Worm (Caenorhabditis elegans) whole organism, L1 larva: ENCODE data around the gene ostb-1.

Experiments
- C04F5.9 ChIP-seq: sonication (generic microtip); optimal IDR thresholded peaks from 2 replicates; lab custom pipeline; 2016; ENCODE audit warnings: missing genetic modification characterization, missing compliant biosample characterization
- C34B4.2 ChIP-seq: sonication (generic microtip); optimal IDR thresholded peaks from 2 replicates; lab custom pipeline; 2017; ENCODE audit warnings: mild to moderate bottlenecking, missing genetic modification characterization, missing compliant biosample characterization
- Y116A8C.19 ChIP-seq: sonication (generic microtip); optimal IDR thresholded peaks from 2 replicates; lab custom pipeline; 2016; ENCODE audit warnings: missing compliant biosample characterization, missing genetic modification characterization, borderline replicate concordance
- alr-1 ChIP-seq: fragments of 200-800 bp; sonication (Bioruptor generic); optimal IDR thresholded peaks from 2 replicates; lab custom pipeline; 2018; ENCODE audit warnings: borderline replicate concordance, mild to moderate bottlenecking, missing genetic modification characterization, missing compliant biosample characterization
- aly-2 ChIP-seq: fragments of 150-350 bp; optimal IDR thresholded peaks from 2 replicates; lab custom pipeline; 2014; ENCODE audit warnings: missing biosample characterization, missing genetic modification characterization
- ceh-63 ChIP-seq: fragments of 200-800 bp; sonication (Bioruptor generic); optimal IDR thresholded peaks from 2 replicates; lab custom pipeline; 2018; ENCODE audit warnings: mild to moderate bottlenecking, missing genetic modification characterization, missing compliant biosample characterization
- ceh-88 ChIP-seq: fragments of 200-800 bp; sonication (Bioruptor generic); IDR thresholded peaks from 2 replicates; pipeline ENCODE4 v1.3.6; 2022; ENCODE audit warnings: missing genetic modification characterization, missing compliant biosample characterization
- ceh-90 ChIP-seq: sonication (generic microtip); optimal IDR thresholded peaks from 2 replicates; lab custom pipeline; 2016; ENCODE audit warnings: missing genetic modification characterization, missing compliant biosample characterization
- ces-1 ChIP-seq: fragments of 150-350 bp; optimal IDR thresholded peaks from 2 replicates; lab custom pipeline; 2014; ENCODE audit warnings: missing biosample characterization, missing genetic modification reagents, missing genetic modification characterization
- dsc-1 ChIP-seq: sonication (generic microtip); optimal IDR thresholded peaks from 2 replicates; lab custom pipeline; 2016; ENCODE audit warnings: mild to moderate bottlenecking, missing genetic modification characterization, missing compliant biosample characterization
- efl-1 ChIP-seq, 4 experiments: fragments of 150-350 bp; optimal IDR thresholded peaks in 3 of 4; peaks in 1 of 4; 1 replicate in 1 of 4; 2 replicates in 3 of 4; lab custom pipeline; 2014; ENCODE audit warnings: missing biosample characterization in 2 of 4, missing genetic modification characterization in 2 of 4, missing genetic modification reagents in 2 of 4
- egl-13 ChIP-seq: sonication (generic microtip); optimal IDR thresholded peaks from 2 replicates; lab custom pipeline; 2016; ENCODE audit warnings: missing genotype, missing genetic modification reagents, missing genetic modification characterization, missing compliant biosample characterization
- elt-2 ChIP-seq: sonication (generic microtip); optimal IDR thresholded peaks from 2 replicates; lab custom pipeline; 2016; ENCODE audit warnings: missing genetic modification characterization, mild to moderate bottlenecking, inconsistent platforms, missing compliant biosample characterization, missing genetic modification reagents
- ets-5 ChIP-seq: fragments of 200-800 bp; sonication (Bioruptor generic); IDR thresholded peaks from 2 replicates; pipeline ENCODE4 v1.3.6; 2022; ENCODE audit warnings: missing genetic modification characterization, missing compliant biosample characterization
- fkh-8 ChIP-seq: sonication (generic microtip); optimal IDR thresholded peaks from 2 replicates; lab custom pipeline; 2016; ENCODE audit warnings: mild to moderate bottlenecking, missing genetic modification characterization, missing compliant biosample characterization
- hlh-4 ChIP-seq: sonication (generic microtip); optimal IDR thresholded peaks from 2 replicates; lab custom pipeline; 2016; ENCODE audit warnings: mild to moderate bottlenecking, missing genetic modification characterization, missing compliant biosample characterization
- irx-1 ChIP-seq: sonication (generic microtip); optimal IDR thresholded peaks from 2 replicates; lab custom pipeline; 2016; ENCODE audit warnings: missing genetic modification characterization, missing compliant biosample characterization
- lin-14 ChIP-seq: fragments of 200-800 bp; sonication (Bioruptor generic); optimal IDR thresholded peaks from 2 replicates; lab custom pipeline; 2018; ENCODE audit warnings: mild to moderate bottlenecking, missing genetic modification characterization, moderate library complexity, missing compliant biosample characterization
- lin-15B ChIP-seq: fragments of 150-350 bp; sonication (generic microtip); optimal IDR thresholded peaks from 3 replicates; lab custom pipeline; 2014; ENCODE audit warnings: missing biosample characterization, missing genetic modification characterization
- lin-35 ChIP-seq, 2 experiments: fragments of 150-350 bp; optimal IDR thresholded peaks; 2 replicates each; lab custom pipeline; 2014; ENCODE audit warnings: missing biosample characterization in 2 of 2, missing genetic modification characterization in 2 of 2, missing genetic modification reagents in 2 of 2
- lin-39 ChIP-seq: fragments of 150-350 bp; optimal IDR thresholded peaks from 2 replicates; lab custom pipeline; 2014; ENCODE audit warnings: missing biosample characterization, missing genetic modification reagents, missing genetic modification characterization
- lir-3 ChIP-seq: sonication (generic microtip); optimal IDR thresholded peaks from 2 replicates; lab custom pipeline; 2016; ENCODE audit warnings: mild to moderate bottlenecking, missing genetic modification characterization, moderate library complexity, missing compliant biosample characterization; ENCODE audit not compliant: poor library complexity
- lsy-2 ChIP-seq, 2 experiments: fragments of 150-350 bp; optimal IDR thresholded peaks; 2 replicates each; lab custom pipeline; 2014; ENCODE audit warnings: missing biosample characterization in 2 of 2, missing genetic modification characterization in 2 of 2
- mep-1 ChIP-seq: fragments of 150-350 bp; optimal IDR thresholded peaks from 2 replicates; lab custom pipeline; 2014; ENCODE audit warnings: missing biosample characterization, missing genetic modification characterization
- nhr-11 ChIP-seq: fragments of 150-350 bp; optimal IDR thresholded peaks from 2 replicates; lab custom pipeline; 2014; ENCODE audit warnings: missing biosample characterization, missing genetic modification characterization
- nhr-19 ChIP-seq: fragments of 200-800 bp; sonication (Bioruptor generic); conservative IDR thresholded peaks from 2 replicates; pipeline ENCODE4 v1.3.6; 2022; ENCODE audit warnings: missing genetic modification characterization, missing compliant biosample characterization
- nhr-20 ChIP-seq: sonication (generic microtip); optimal IDR thresholded peaks from 2 replicates; lab custom pipeline; 2016; ENCODE audit warnings: mild to moderate bottlenecking, missing genetic modification characterization, missing compliant biosample characterization
- nhr-71 ChIP-seq: sonication (generic microtip); optimal IDR thresholded peaks from 2 replicates; lab custom pipeline; 2016; ENCODE audit warnings: mild to moderate bottlenecking, missing genetic modification characterization, moderate library complexity, missing compliant biosample characterization
- nhr-77 ChIP-seq: fragments of 150-350 bp; optimal IDR thresholded peaks from 2 replicates; lab custom pipeline; 2014; ENCODE audit warnings: missing biosample characterization, missing genetic modification characterization
- nhr-85 ChIP-seq: sonication (generic microtip); peaks from one replicate; lab custom pipeline; 2016; ENCODE audit warnings: missing genetic modification characterization, inconsistent platforms, missing compliant biosample characterization
- pax-3 ChIP-seq: fragments of 200-800 bp; sonication (Bioruptor generic); optimal IDR thresholded peaks from 2 replicates; lab custom pipeline; 2018; ENCODE audit warnings: mild to moderate bottlenecking, missing genetic modification characterization, moderate library complexity, missing compliant biosample characterization
- snpc-4 ChIP-seq: fragments of 150-350 bp; optimal IDR thresholded peaks from 2 replicates; lab custom pipeline; 2014; ENCODE audit warnings: missing biosample characterization, missing genetic modification characterization
- snu-23 ChIP-seq: sonication (generic microtip); optimal IDR thresholded peaks from 2 replicates; lab custom pipeline; 2016; ENCODE audit warnings: missing genetic modification characterization, missing compliant biosample characterization
- sox-4 ChIP-seq: sonication (generic microtip); optimal IDR thresholded peaks from 2 replicates; lab custom pipeline; 2016; ENCODE audit warnings: missing genetic modification characterization, missing compliant biosample characterization
- swsn-7 ChIP-seq: sonication (generic microtip); optimal IDR thresholded peaks from 2 replicates; lab custom pipeline; 2016; ENCODE audit warnings: missing genetic modification characterization, missing compliant biosample characterization
- tbx-2 ChIP-seq: sonication (generic microtip); optimal IDR thresholded peaks from 2 replicates; lab custom pipeline; 2016; ENCODE audit warnings: missing genetic modification characterization, missing compliant biosample characterization
- unc-130 ChIP-seq: fragments of 150-350 bp; optimal IDR thresholded peaks from 2 replicates; lab custom pipeline; 2017; ENCODE audit warnings: missing biosample characterization, missing genetic modification characterization, inconsistent platforms
- unc-62 ChIP-seq: fragments of 150-350 bp; optimal IDR thresholded peaks from 2 replicates; lab custom pipeline; 2014; ENCODE audit warnings: missing biosample characterization, missing genetic modification reagents, missing genetic modification characterization
- vab-15 ChIP-seq: sonication (generic microtip); optimal IDR thresholded peaks from 2 replicates; lab custom pipeline; 2017; ENCODE audit warnings: missing genotype, mild to moderate bottlenecking, missing genetic modification characterization, missing compliant biosample characterization
- zag-1 ChIP-seq: fragments of 150-350 bp; optimal IDR thresholded peaks from 2 replicates; lab custom pipeline; 2014; ENCODE audit warnings: missing biosample characterization, missing genetic modification characterization

The ostb-1 gene

ce11 chrII:7825107-7825506 is 39.2 kb upstream of the ostb-1 start, which contains the start of gene srw-62:
srw-62 (plus strand) TSS chrII:7825407.
- TF ChIP-seq C04F5.9 (tag; lab: Kevin White, UChicago) (no peak), hlh-4 (tag; lab: Kevin White, UChicago) (no peak), unc-62 (GFP tag; lab: Kevin White, UChicago) (no peak), snu-23 (no peak), fkh-8 (tag; lab: Kevin White, UChicago) (no peak), C34B4.2 (no peak), vab-15 (tag; lab: Kevin White, UChicago) (no peak)

- TF ChIP-seq ceh-88 (GFP tag; lab: Robert Waterston, UW) (no peak), dsc-1 (tag; lab: Kevin White, UChicago) (peak; percentile 83), snpc-4 (tag; lab: Kevin White, UChicago) (no peak), aly-2 (no peak), lin-15B (no peak), lir-3 (tag; lab: Kevin White, UChicago) (no peak), nhr-77 (tag; lab: Kevin White, UChicago) (no peak), C04F5.9 (tag; lab: Kevin White, UChicago) (no peak), pax-3 (tag; lab: Kevin White, UChicago) (peak; percentile 41), nhr-71 (tag; lab: Kevin White, UChicago) (no peak), hlh-4 (tag; lab: Kevin White, UChicago) (no peak), lin-39 (tag; lab: Kevin White, UChicago) (no peak)
These were observed 36.4 kb upstream of the ostb-1 start for ce11 chrII:7827883-7828282.

DNA sequence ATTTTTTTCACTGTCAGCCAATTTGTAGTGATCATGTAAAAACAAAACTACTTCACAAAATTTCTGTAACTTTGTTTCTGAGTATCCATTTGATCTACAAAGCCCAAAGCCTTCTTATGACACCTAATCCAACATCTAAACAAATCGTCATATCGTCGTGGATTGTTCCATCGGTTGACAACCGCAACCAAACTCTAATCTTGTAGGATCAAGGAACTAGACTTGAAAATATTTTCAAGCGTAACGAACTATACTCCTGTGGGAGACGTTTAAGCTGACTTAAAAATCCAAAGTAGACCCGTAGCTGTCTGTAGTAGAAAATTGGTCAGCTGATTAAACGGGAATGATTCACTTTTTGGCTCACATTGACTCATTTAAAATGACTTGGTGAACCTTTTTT is 34.7 kb upstream of the ostb-1 start:
- TF ChIP-seq nhr-71 (tag; lab: Kevin White, UChicago) (no peak), dsc-1 (tag; lab: Kevin White, UChicago) (peak; percentile 3), Y116A8C.19 (tag; lab: Kevin White, UChicago) (no peak), irx-1 (tag; lab: Kevin White, UChicago) (no peak), nhr-11 (tag; lab: Kevin White, UChicago) (no peak)

- TF ChIP-seq ceh-90 (tag; lab: Kevin White, UChicago) (no peak), sox-4 (no peak), vab-15 (tag; lab: Kevin White, UChicago) (no peak), aly-2 (no peak), pax-3 (tag; lab: Kevin White, UChicago) (no peak), mep-1 (tag; lab: Kevin White, UChicago) (no peak), dsc-1 (tag; lab: Kevin White, UChicago) (peak; percentile 46), ces-1 (GFP tag; lab: Kevin White, UChicago) (no peak)
These were observed 32.3 kb upstream of the ostb-1 start, which contains the start of gene T09A5.14 for ce11 chrII:7832054-7832453. T09A5.14 (plus strand) TSS chrII:7832354.

ce11 chrII:7835314-7835713 is 29.0 kb upstream of the ostb-1 start, which contains the start of gene cex-2:
cex-2 (minus strand) TSS chrII:7835414.
- TF ChIP-seq ceh-63 (no peak), lir-3 (tag; lab: Kevin White, UChicago) (no peak), nhr-19 (GFP tag; lab: Robert Waterston, UW) (no peak), lin-35 (GFP tag; optimal IDR thresholded peaks at IDR 0.05; lab: Kevin White, UChicago) (no peak), nhr-11 (tag; lab: Kevin White, UChicago) (no peak), zag-1 (no peak), ets-5 (GFP tag; lab: Robert Waterston, UW) (no peak), lsy-2 (tag; optimal IDR thresholded peaks at IDR 0.05; lab: Kevin White, UChicago) (no peak)

ce11 chrII:7836613-7837226 is 27.6 kb upstream of the ostb-1 start:
- peak; percentile 69 for TF ChIP-seq unc-130 (tag; lab: Kevin White, UChicago)
- peak; percentile 27 for TF ChIP-seq vab-15 (tag; lab: Kevin White, UChicago)
- peak; percentile 91 for TF ChIP-seq lin-14 (GFP tag; lab: Kevin White, UChicago)
- peak; percentile 28 for TF ChIP-seq C04F5.9 (tag; lab: Kevin White, UChicago)
- peak in 1 of 2 experiments; percentile 19 for TF ChIP-seq efl-1 (optimal IDR thresholded peaks at IDR 0.05; lab: Kevin White, UChicago)
- TF ChIP-seq efl-1 (GFP tag; optimal IDR thresholded peaks at IDR 0.05 in 1 of 2; lab: Kevin White, UChicago) = no peak
- TF ChIP-seq alr-1 = no peak
- TF ChIP-seq nhr-71 (tag; lab: Kevin White, UChicago) = peak; percentile 94
- peak; percentile 64 for TF ChIP-seq swsn-7 (tag; lab: Kevin White, UChicago)
- TF ChIP-seq elt-2 (tag; lab: Kevin White, UChicago) = no peak
- peak; percentile 36 for TF ChIP-seq nhr-85 (tag; lab: Kevin White, UChicago)
- TF ChIP-seq lsy-2 (tag; optimal IDR thresholded peaks at IDR 0.05; lab: Kevin White, UChicago) = peak; percentile 55 to 69
- peak; percentile 80 for TF ChIP-seq nhr-19 (GFP tag; lab: Robert Waterston, UW)
- TF ChIP-seq tbx-2 (tag; lab: Kevin White, UChicago) = peak; percentile 71
- peak; percentile 84 for TF ChIP-seq nhr-20
- TF ChIP-seq egl-13 (tag; lab: Kevin White, UChicago) = no peak
- peak; percentile 49 for TF ChIP-seq lir-3 (tag; lab: Kevin White, UChicago)
